Fruit fly (Drosophila melanogaster) whole organism, embryonic: ENCODE data around the gene CSN1b.
A peak's percentile ranks its signal among the peaks of the same experiment; 100 is the strongest.

Experiments
- Abd-B ChIP-seq: fragments of 200-800 bp; sonication (Bioruptor generic); optimal IDR thresholded peaks from 2 replicates; lab custom pipeline; 2018; ENCODE audit warnings: missing biosample characterization, mild to moderate bottlenecking, missing genetic modification characterization, moderate library complexity
- Blimp-1 ChIP-seq: fragments of 200-800 bp; sonication (Bioruptor generic); optimal IDR thresholded peaks from 3 replicates; lab custom pipeline; 2018; ENCODE audit warnings: missing biosample characterization, missing genetic modification characterization, mild to moderate bottlenecking, moderate library complexity, missing genetic modification reagents
- CG10267 ChIP-seq: fragments of 200-800 bp; sonication (Bioruptor generic); optimal IDR thresholded peaks from 2 replicates; lab custom pipeline; 2018; ENCODE audit warnings: missing biosample characterization, mild to moderate bottlenecking, missing genetic modification characterization, moderate library complexity
- CG12071 ChIP-seq: fragments of 200-800 bp; sonication (Bioruptor generic); optimal IDR thresholded peaks from 3 replicates; lab custom pipeline; 2018; ENCODE audit warnings: missing biosample characterization, mild to moderate bottlenecking, missing genetic modification characterization
- CG12942 ChIP-seq: fragments of 200-800 bp; sonication (Bioruptor generic); optimal IDR thresholded peaks from 3 replicates; lab custom pipeline; 2016; ENCODE audit warnings: missing biosample characterization, missing genetic modification characterization
- CG13894 ChIP-seq: fragments of 200-800 bp; sonication (Bioruptor generic); optimal IDR thresholded peaks from 3 replicates; lab custom pipeline; 2018; ENCODE audit warnings: missing biosample characterization, mild to moderate bottlenecking, missing genetic modification characterization, moderate library complexity
- CG1529 ChIP-seq: fragments of 200-800 bp; sonication (Bioruptor generic); optimal IDR thresholded peaks from 3 replicates; lab custom pipeline; 2018; ENCODE audit warnings: missing biosample characterization, missing genetic modification characterization
- CG16863 ChIP-seq: fragments of 200-800 bp; sonication (Bioruptor generic); optimal IDR thresholded peaks from 3 replicates; lab custom pipeline; 2016; ENCODE audit warnings: missing biosample characterization, missing genetic modification characterization
- CG17186 ChIP-seq: fragments of 200-800 bp; sonication (Bioruptor generic); optimal IDR thresholded peaks from 3 replicates; lab custom pipeline; 2017; ENCODE audit warnings: missing biosample characterization, missing genetic modification reagents, missing genetic modification characterization
- CG2678 ChIP-seq: fragments of 200-800 bp; sonication (Bioruptor generic); optimal IDR thresholded peaks from 3 replicates; lab custom pipeline; 2019; ENCODE audit warnings: missing biosample characterization, mild to moderate bottlenecking, missing genetic modification characterization, moderate library complexity
- CG3163 ChIP-seq: fragments of 200-800 bp; sonication (Bioruptor generic); optimal IDR thresholded peaks from 3 replicates; lab custom pipeline; 2016; ENCODE audit warnings: missing biosample characterization, missing genetic modification characterization
- CG34224 ChIP-seq: fragments of 200-800 bp; sonication (Bioruptor generic); IDR thresholded peaks from 3 replicates; pipeline ENCODE4 v1.3.6; 2022; ENCODE audit warnings: missing biosample characterization, missing genetic modification characterization; ENCODE audit not compliant: partially characterized antibody
- CG3847 ChIP-seq: fragments of 200-800 bp; sonication (Bioruptor generic); IDR thresholded peaks from 2 replicates; pipeline ENCODE4 v1.3.6; 2022; ENCODE audit warnings: missing biosample characterization, missing genetic modification characterization
- CG4820 ChIP-seq: fragments of 200-800 bp; sonication (Bioruptor generic); optimal IDR thresholded peaks from 3 replicates; lab custom pipeline; 2016; ENCODE audit warnings: missing biosample characterization, missing genetic modification characterization
- CG6854 ChIP-seq: fragments of 200-800 bp; sonication (Bioruptor generic); optimal IDR thresholded peaks from 3 replicates; lab custom pipeline; 2017; ENCODE audit warnings: missing biosample characterization, mild to moderate bottlenecking, missing genetic modification characterization
- CG7357 ChIP-seq: fragments of 200-800 bp; sonication (Bioruptor generic); IDR thresholded peaks from 3 replicates; pipeline ENCODE4 v1.3.6; 2022; ENCODE audit warnings: missing biosample characterization, missing genetic modification characterization
- CG8924 ChIP-seq: fragments of 200-800 bp; optimal IDR thresholded peaks from 3 replicates; lab custom pipeline; 2019; ENCODE audit warnings: missing biosample characterization, mild to moderate bottlenecking, missing genetic modification characterization, moderate library complexity
- Dip3 ChIP-seq: fragments of 200-800 bp; sonication (Bioruptor generic); optimal IDR thresholded peaks from 3 replicates; lab custom pipeline; 2016; ENCODE audit warnings: missing biosample characterization, missing genetic modification characterization
- Dll ChIP-seq: fragments of 200-800 bp; sonication (Bioruptor generic); IDR thresholded peaks from 4 replicates; pipeline ENCODE4 v1.3.6; 2022; ENCODE audit warnings: missing biosample characterization, missing genetic modification characterization; ENCODE audit not compliant: partially characterized antibody
- Dref ChIP-seq: fragments of 200-800 bp; sonication (Bioruptor generic); IDR thresholded peaks from 2 replicates; pipeline ENCODE4 v1.3.6; 2022; ENCODE audit warnings: missing biosample characterization, missing genetic modification characterization
- Ets97D ChIP-seq: fragments of 200-800 bp; sonication (Bioruptor generic); optimal IDR thresholded peaks from 3 replicates; lab custom pipeline; 2016; ENCODE audit warnings: missing biosample characterization, missing genetic modification characterization
- Fer2 ChIP-seq: fragments of 200-800 bp; sonication (Bioruptor generic); optimal IDR thresholded peaks from 2 replicates; lab custom pipeline; 2018; ENCODE audit warnings: missing biosample characterization, mild to moderate bottlenecking, missing genetic modification characterization, moderate library complexity
- Fer3 ChIP-seq: fragments of 200-800 bp; sonication (Bioruptor generic); optimal IDR thresholded peaks from 2 replicates; lab custom pipeline; 2018; ENCODE audit warnings: missing biosample characterization, mild to moderate bottlenecking, missing genetic modification characterization, moderate library complexity
- GATAe ChIP-seq: fragments of 200-800 bp; sonication (Bioruptor generic); conservative IDR thresholded peaks from 2 replicates; pipeline ENCODE4 v1.3.6; 2022; ENCODE audit warnings: missing biosample characterization, missing genetic modification characterization
- HHEX ChIP-seq: fragments of 200-800 bp; sonication (Bioruptor generic); optimal IDR thresholded peaks from 3 replicates; lab custom pipeline; 2017; ENCODE audit warnings: missing biosample characterization, mild to moderate bottlenecking, missing genetic modification characterization, missing genetic modification reagents
- Kr ChIP-seq: fragments of 200-800 bp; sonication (Bioruptor generic); optimal IDR thresholded peaks from 2 replicates; lab custom pipeline; 2017; ENCODE audit warnings: missing biosample characterization, mild to moderate bottlenecking, missing genetic modification characterization
- Lim3 ChIP-seq: fragments of 200-800 bp; sonication (Bioruptor generic); IDR thresholded peaks from 2 replicates; pipeline ENCODE4 v1.3.6; 2022; ENCODE audit warnings: missing biosample characterization, missing genetic modification characterization
- MTF-1 ChIP-seq: fragments of 200-800 bp; sonication (Bioruptor generic); optimal IDR thresholded peaks from 2 replicates; lab custom pipeline; 2018; ENCODE audit warnings: missing biosample characterization, mild to moderate bottlenecking, missing genetic modification characterization, borderline replicate concordance
- Neu2 ChIP-seq: fragments of 200-800 bp; sonication (Bioruptor generic); optimal IDR thresholded peaks from 3 replicates; lab custom pipeline; 2016; ENCODE audit warnings: missing biosample characterization, missing genetic modification characterization, borderline replicate concordance
- Poxn ChIP-seq: fragments of 200-800 bp; sonication (Bioruptor generic); IDR thresholded peaks from 2 replicates; pipeline ENCODE4 v1.3.6; 2022; ENCODE audit warnings: missing biosample characterization, missing genetic modification characterization
- Ssrp ChIP-seq: fragments of 200-800 bp; sonication (Bioruptor generic); optimal IDR thresholded peaks from 2 replicates; lab custom pipeline; 2018; ENCODE audit warnings: missing biosample characterization, mild to moderate bottlenecking, missing genetic modification characterization, moderate library complexity
- Taf1 ChIP-seq: fragments of 200-800 bp; sonication (Bioruptor generic); IDR thresholded peaks from 2 replicates; pipeline ENCODE4 v1.3.6; 2022; ENCODE audit warnings: missing biosample characterization, missing genetic modification characterization
- ara ChIP-seq: fragments of 200-800 bp; sonication (Bioruptor generic); IDR thresholded peaks from 2 replicates; pipeline ENCODE4 v1.3.6; 2022; ENCODE audit warnings: missing biosample characterization, missing genetic modification characterization
- az2 ChIP-seq: fragments of 200-800 bp; sonication (Bioruptor generic); optimal IDR thresholded peaks from 3 replicates; lab custom pipeline; 2016; ENCODE audit warnings: missing biosample characterization, missing genetic modification characterization
- ci ChIP-seq: fragments of 200-800 bp; sonication (Bioruptor generic); IDR thresholded peaks from 3 replicates; pipeline ENCODE4 v1.3.6; 2022; ENCODE audit warnings: missing biosample characterization, missing genetic modification characterization
- hb ChIP-seq: fragments of 200-800 bp; sonication (Bioruptor generic); IDR thresholded peaks from 3 replicates; pipeline ENCODE4 v1.3.6; 2022; ENCODE audit warnings: missing biosample characterization, missing genetic modification characterization; ENCODE audit not compliant: partially characterized antibody
- hbn ChIP-seq: fragments of 200-800 bp; sonication (Bioruptor generic); IDR thresholded peaks from 2 replicates; pipeline ENCODE4 v1.3.6; 2022; ENCODE audit warnings: missing biosample characterization, missing genetic modification characterization; ENCODE audit not compliant: partially characterized antibody
- jumu ChIP-seq: fragments of 200-800 bp; sonication (Bioruptor generic); optimal IDR thresholded peaks from 3 replicates; lab custom pipeline; 2016; ENCODE audit warnings: missing biosample characterization, missing genetic modification characterization
- ken ChIP-seq: fragments of 200-800 bp; sonication (Bioruptor generic); IDR thresholded peaks from 3 replicates; pipeline ENCODE4 v1.3.6; 2022; ENCODE audit warnings: missing biosample characterization, missing genetic modification characterization
- lbe ChIP-seq: fragments of 200-800 bp; sonication (Bioruptor generic); optimal IDR thresholded peaks from 2 replicates; lab custom pipeline; 2016; ENCODE audit warnings: missing biosample characterization, mild to moderate bottlenecking, missing genetic modification characterization
- nom ChIP-seq: fragments of 200-800 bp; sonication (Bioruptor generic); optimal IDR thresholded peaks from 2 replicates; lab custom pipeline; 2017; ENCODE audit warnings: missing biosample characterization, missing genetic modification characterization, mild to moderate bottlenecking, moderate library complexity, missing genetic modification reagents
- otp ChIP-seq: fragments of 200-800 bp; sonication (Bioruptor generic); IDR thresholded peaks from 3 replicates; pipeline ENCODE4, ENCODE4 v1.3.6; 2022; ENCODE audit warnings: missing biosample characterization, missing genetic modification characterization
- rib ChIP-seq: fragments of 200-800 bp; sonication (Bioruptor generic); IDR thresholded peaks from 2 replicates; pipeline ENCODE4 v1.3.6; 2022; ENCODE audit warnings: missing biosample characterization, missing genetic modification characterization
- sd ChIP-seq: fragments of 200-800 bp; sonication (Bioruptor generic); optimal IDR thresholded peaks from 3 replicates; lab custom pipeline; 2018; ENCODE audit warnings: missing biosample characterization, mild to moderate bottlenecking, missing genetic modification characterization, moderate library complexity
- shn ChIP-seq: fragments of 200-800 bp; sonication (Bioruptor generic); optimal IDR thresholded peaks from 3 replicates; lab custom pipeline; 2016; ENCODE audit warnings: missing biosample characterization, missing genetic modification characterization
- sob ChIP-seq: fragments of 200-800 bp; sonication (Bioruptor generic); IDR thresholded peaks from 2 replicates; pipeline ENCODE4 v1.3.6; 2022; ENCODE audit warnings: missing biosample characterization, missing genetic modification characterization
- sqz ChIP-seq: fragments of 200-800 bp; sonication (Bioruptor generic); optimal IDR thresholded peaks from 3 replicates; lab custom pipeline; 2018; ENCODE audit warnings: missing biosample characterization, mild to moderate bottlenecking, missing genetic modification characterization
- vnd ChIP-seq: fragments of 200-800 bp; sonication (Bioruptor generic); IDR thresholded peaks from 3 replicates; pipeline ENCODE4 v1.3.6; 2022; ENCODE audit warnings: missing biosample characterization, missing genetic modification characterization; ENCODE audit not compliant: partially characterized antibody
- vvl ChIP-seq: fragments of 200-800 bp; sonication (Bioruptor generic); IDR thresholded peaks from 2 replicates; pipeline ENCODE4 v1.3.6; 2022; ENCODE audit warnings: missing biosample characterization, missing genetic modification characterization

CSN1b gene

DNA sequence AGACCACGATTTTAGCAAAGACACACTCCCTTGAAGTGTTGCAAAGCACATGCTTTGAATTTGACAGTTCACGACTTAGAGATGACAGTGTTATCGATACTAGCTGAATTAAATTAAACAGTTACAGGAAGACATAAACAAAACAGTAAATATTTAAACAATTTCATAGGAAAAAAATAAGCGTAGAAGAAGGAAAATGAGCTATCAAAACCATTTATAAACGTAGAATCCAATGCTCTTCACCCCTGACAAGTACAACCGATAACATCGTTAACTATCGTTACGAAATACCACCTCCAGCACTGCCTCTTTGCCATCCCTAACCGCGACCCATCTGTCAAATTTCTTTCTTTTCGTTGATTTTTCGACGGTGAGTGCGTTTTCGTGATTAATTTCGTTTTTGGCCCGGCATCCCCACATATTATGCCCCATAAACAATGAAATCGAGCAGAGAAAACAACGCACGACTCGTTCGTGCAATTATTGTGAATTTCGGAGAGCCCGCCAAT, 5.9 kb downstream of the CSN1b start, which contains the start of gene RpL26 (continued):
- peak; percentile 25 for TF ChIP-seq CG6854
- TF ChIP-seq CG34224 (GFP tag; lab: Robert Waterston, UW): peak; percentile 95
- TF ChIP-seq CG7357 (GFP tag; lab: Robert Waterston, UW): peak; percentile 76
- peak; percentile 71 for TF ChIP-seq CG12942 (GFP tag; lab: Kevin White, UChicago)
- TF ChIP-seq Dip3 (GFP tag; lab: Kevin White, UChicago): peak; percentile 78
- peak; percentile 91 for TF ChIP-seq shn (GFP tag; lab: Kevin White, UChicago)
- TF ChIP-seq ara (GFP tag; lab: Robert Waterston, UW): no peak
- TF ChIP-seq Blimp-1 (GFP tag; lab: Kevin White, UChicago): no peak
- peak; percentile 81 for TF ChIP-seq jumu
- TF ChIP-seq sob (GFP tag; lab: Robert Waterston, UW): peak; percentile 81
- peak; percentile 53 for TF ChIP-seq az2 (GFP tag; lab: Kevin White, UChicago)
- peak; percentile 42 for TF ChIP-seq Fer3 (tag; lab: Kevin White, UChicago)
- 0 out of 3 replicates have a peak, but pooled peaks have one; percentile 63 for TF ChIP-seq otp (GFP tag; lab: Robert Waterston, UW)
- peak; percentile 58 for TF ChIP-seq Dref
- peak; percentile 64 for TF ChIP-seq Ssrp
- no peak for TF ChIP-seq Kr
- TF ChIP-seq ci (GFP tag; lab: Robert Waterston, UW): peak; percentile 38; the same call in 2 of the 3 replicates
- TF ChIP-seq Neu2 (GFP tag; lab: Kevin White, UChicago): no peak
- TF ChIP-seq GATAe (GFP tag; lab: Robert Waterston, UW): peak; percentile 67
- peak; percentile 99 for TF ChIP-seq Ets97D
- peak; percentile 67 for TF ChIP-seq CG13894
- TF ChIP-seq sd: no peak
- TF ChIP-seq CG4820: peak; percentile 37
- peak; percentile 74; the same call in 1 of the 2 replicates for TF ChIP-seq vvl
- TF ChIP-seq CG2678: peak; percentile 76
- no peak for TF ChIP-seq Lim3 (GFP tag; lab: Robert Waterston, UW)
- 0 out of 3 replicates have a peak, but pooled peaks have one; percentile 57 for TF ChIP-seq ken (GFP tag; lab: Robert Waterston, UW)
- TF ChIP-seq Poxn: no peak
- no peak for TF ChIP-seq rib (GFP tag; lab: Robert Waterston, UW)
- TF ChIP-seq hbn (GFP tag; lab: Robert Waterston, UW): peak; percentile 95
- no peak for TF ChIP-seq lbe (GFP tag; lab: Kevin White, UChicago)
- TF ChIP-seq CG3163 (GFP tag; lab: Kevin White, UChicago): peak; percentile 72
- TF ChIP-seq CG1529 (GFP tag; lab: Kevin White, UChicago): no peak
- TF ChIP-seq CG3847 (GFP tag; lab: Robert Waterston, UW): peak; percentile 89
- peak; percentile 93 for TF ChIP-seq CG10267
- peak; percentile 56 for TF ChIP-seq CG17186 (GFP tag; lab: Kevin White, UChicago)
- TF ChIP-seq vnd (GFP tag; lab: Robert Waterston, UW): peak; percentile 98
- TF ChIP-seq CG16863: peak; percentile 56
- peak; percentile 98 for TF ChIP-seq Dll (GFP tag; lab: Robert Waterston, UW)
- peak; percentile 97 for TF ChIP-seq hb (GFP tag; lab: Robert Waterston, UW)
- peak; percentile 14 for TF ChIP-seq MTF-1 (GFP tag; lab: Kevin White, UChicago)
- peak; percentile 53 for TF ChIP-seq HHEX
- 0 out of 2 replicates have a peak, but pooled peaks have one; percentile 68 for TF ChIP-seq Taf1 (GFP tag; lab: Robert Waterston, UW)
- TF ChIP-seq Fer2: peak; percentile 53
- TF ChIP-seq Abd-B (GFP tag; lab: Kevin White, UChicago): peak; percentile 61
- TF ChIP-seq CG12071 (GFP tag; lab: Kevin White, UChicago): no peak
- TF ChIP-seq nom (GFP tag; lab: Kevin White, UChicago): peak; percentile 74
- TF ChIP-seq CG8924: peak; percentile 71
- TF ChIP-seq sqz (GFP tag; lab: Kevin White, UChicago): no peak
